Worm (Caenorhabditis elegans) whole organism, late embryonic: ENCODE results near the gene fut-1.
A peak's percentile ranks its signal among the peaks of the same experiment; 100 is the strongest.

ENCODE experiments used
- F13H6.1 ChIP-seq: sonication (generic microtip); optimal IDR thresholded peaks from 2 replicates; lab custom pipeline; 2016; ENCODE audit warnings: missing genetic modification characterization, missing compliant biosample characterization
- K09A11.1 ChIP-seq: sonication (generic microtip); optimal IDR thresholded peaks from 2 replicates; lab custom pipeline; 2017; ENCODE audit warnings: antibody characterized with exemption, mild to moderate bottlenecking, missing genetic modification characterization, missing compliant biosample characterization; ENCODE audit not compliant: insufficient read depth
- T23F11.4 ChIP-seq: fragments of 200-800 bp; sonication (Bioruptor generic); optimal IDR thresholded peaks from 2 replicates; lab custom pipeline; 2018; ENCODE audit warnings: mild to moderate bottlenecking, missing genetic modification characterization, missing compliant biosample characterization
- ama-1 ChIP-seq: fragments of 150-350 bp; optimal IDR thresholded peaks from 2 replicates; lab custom pipeline; 2014
- ceh-14 ChIP-seq: sonication (generic microtip); optimal IDR thresholded peaks from 2 replicates; lab custom pipeline; 2016; ENCODE audit warnings: missing genotype, missing genetic modification characterization, missing compliant biosample characterization
- ceh-18 ChIP-seq: sonication (generic microtip); optimal IDR thresholded peaks from 2 replicates; lab custom pipeline; 2016; ENCODE audit warnings: missing genetic modification characterization, missing compliant biosample characterization
- ceh-19 ChIP-seq: fragments of 200-800 bp; sonication (Bioruptor generic); optimal IDR thresholded peaks from 2 replicates; lab custom pipeline; 2018; ENCODE audit warnings: mild to moderate bottlenecking, missing genetic modification characterization, missing compliant biosample characterization
- ceh-22 ChIP-seq: sonication (generic microtip); optimal IDR thresholded peaks from 2 replicates; lab custom pipeline; 2017; ENCODE audit warnings: missing biosample characterization, missing genetic modification characterization
- ceh-24 ChIP-seq: sonication (generic microtip); optimal IDR thresholded peaks from 2 replicates; lab custom pipeline; 2016; ENCODE audit warnings: mild to moderate bottlenecking, missing genetic modification characterization, missing compliant biosample characterization
- ceh-30 ChIP-seq: fragments of 150-350 bp; optimal IDR thresholded peaks from 2 replicates; lab custom pipeline; 2014; ENCODE audit warnings: missing biosample characterization, missing genetic modification characterization
- ceh-31 ChIP-seq: sonication (generic microtip); optimal IDR thresholded peaks from 2 replicates; lab custom pipeline; 2016; ENCODE audit warnings: missing genetic modification characterization, missing compliant biosample characterization
- ceh-45 ChIP-seq: fragments of 200-800 bp; sonication (Bioruptor generic); IDR thresholded peaks from 2 replicates; pipeline ENCODE4 v1.3.6; 2022; ENCODE audit warnings: missing genetic modification reagents, missing genetic modification characterization, missing compliant biosample characterization
- che-1 ChIP-seq: sonication (generic microtip); optimal IDR thresholded peaks from 2 replicates; lab custom pipeline; 2016; ENCODE audit warnings: mild to moderate bottlenecking, missing genetic modification characterization, missing compliant biosample characterization
- dmd-4 ChIP-seq: sonication (generic microtip); optimal IDR thresholded peaks from 2 replicates; lab custom pipeline; 2016; ENCODE audit warnings: borderline replicate concordance, missing genetic modification characterization, missing compliant biosample characterization
- elt-2 ChIP-seq: sonication (generic microtip); optimal IDR thresholded peaks from 2 replicates; lab custom pipeline; 2016; ENCODE audit warnings: missing genetic modification reagents, missing genetic modification characterization, missing compliant biosample characterization
- elt-4 ChIP-seq: sonication (generic microtip); optimal IDR thresholded peaks from 2 replicates; lab custom pipeline; 2016; ENCODE audit warnings: missing genetic modification characterization, missing compliant biosample characterization
- ets-4 ChIP-seq: sonication (generic microtip); optimal IDR thresholded peaks from 2 replicates; lab custom pipeline; 2016; ENCODE audit warnings: missing genetic modification characterization, missing compliant biosample characterization
- eyg-1 ChIP-seq: sonication (generic microtip); optimal IDR thresholded peaks from 2 replicates; lab custom pipeline; 2016; ENCODE audit warnings: missing genotype, missing genetic modification characterization, missing compliant biosample characterization
- lin-11 ChIP-seq: fragments of 200-800 bp; sonication (Bioruptor generic); optimal IDR thresholded peaks from 2 replicates; lab custom pipeline; 2018; ENCODE audit warnings: mild to moderate bottlenecking, missing genetic modification characterization, missing compliant biosample characterization
- madf-2 ChIP-seq: sonication (generic microtip); optimal IDR thresholded peaks from 2 replicates; lab custom pipeline; 2017; ENCODE audit warnings: missing genetic modification characterization, missing compliant biosample characterization
- nfya-1 ChIP-seq: sonication (generic microtip); optimal IDR thresholded peaks from 2 replicates; lab custom pipeline; 2017; ENCODE audit warnings: missing genetic modification characterization, mild to moderate bottlenecking, missing compliant biosample characterization, antibody characterized with exemption, moderate library complexity
- nhr-11 ChIP-seq: fragments of 150-350 bp; optimal IDR thresholded peaks from 2 replicates; lab custom pipeline; 2014; ENCODE audit warnings: missing biosample characterization, missing genetic modification characterization
- npax-4 ChIP-seq: sonication (generic microtip); optimal IDR thresholded peaks from 2 replicates; lab custom pipeline; 2016; ENCODE audit warnings: missing genetic modification characterization, missing compliant biosample characterization
- odd-2 ChIP-seq: sonication (generic microtip); optimal IDR thresholded peaks from 2 replicates; lab custom pipeline; 2017; ENCODE audit warnings: antibody characterized with exemption, mild to moderate bottlenecking, missing genetic modification characterization, missing compliant biosample characterization
- pha-2 ChIP-seq: sonication (generic microtip); optimal IDR thresholded peaks from 2 replicates; lab custom pipeline; 2017; ENCODE audit warnings: mild to moderate bottlenecking, missing genetic modification characterization, missing compliant biosample characterization
- pha-4 ChIP-seq: fragments of 150-350 bp; optimal IDR thresholded peaks from 2 replicates; lab custom pipeline; 2018; ENCODE audit warnings: missing biosample characterization, missing genetic modification reagents, missing genetic modification characterization
- pqm-1 ChIP-seq: sonication (generic microtip); optimal IDR thresholded peaks from 2 replicates; lab custom pipeline; 2016; ENCODE audit warnings: missing genetic modification characterization, missing compliant biosample characterization
- ref-2 ChIP-seq: sonication (generic microtip); optimal IDR thresholded peaks from 2 replicates; lab custom pipeline; 2016; ENCODE audit warnings: missing genetic modification characterization, missing compliant biosample characterization
- rnt-1 ChIP-seq: sonication (generic microtip); optimal IDR thresholded peaks from 2 replicates; lab custom pipeline; 2016; ENCODE audit warnings: missing genetic modification characterization, missing compliant biosample characterization
- tbx-2 ChIP-seq: sonication (generic microtip); optimal IDR thresholded peaks from 2 replicates; lab custom pipeline; 2016; ENCODE audit warnings: missing genetic modification characterization, missing compliant biosample characterization
- unc-55 ChIP-seq: sonication (generic microtip); optimal IDR thresholded peaks from 2 replicates; lab custom pipeline; 2017; ENCODE audit warnings: missing biosample characterization, missing genetic modification reagents, missing genetic modification characterization
- zip-5 ChIP-seq: sonication (generic microtip); optimal IDR thresholded peaks from 2 replicates; lab custom pipeline; 2016; ENCODE audit warnings: missing genetic modification characterization, missing compliant biosample characterization
- ztf-16 ChIP-seq: sonication (generic microtip); optimal IDR thresholded peaks from 2 replicates; lab custom pipeline; 2017; ENCODE audit warnings: missing genetic modification characterization, missing compliant biosample characterization

fut-1 gene

DNA sequence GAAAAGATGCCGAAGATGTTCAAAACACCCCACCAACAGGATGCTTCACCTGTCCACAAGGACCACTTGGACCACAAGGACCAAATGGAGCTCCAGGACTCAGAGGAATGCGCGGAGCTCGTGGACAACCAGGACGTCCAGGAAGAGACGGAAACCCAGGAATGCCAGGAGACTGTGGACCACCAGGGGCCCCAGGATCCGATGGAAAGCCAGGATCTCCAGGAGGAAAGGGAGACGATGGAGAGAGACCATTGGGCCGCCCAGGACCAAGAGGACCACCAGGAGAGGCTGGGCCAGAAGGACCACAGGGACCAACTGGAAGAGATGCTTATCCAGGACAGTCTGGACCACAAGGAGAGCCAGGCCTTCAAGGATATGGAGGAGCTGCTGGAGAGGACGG, 25.8 kb downstream of the fut-1 start:
- no peak for TF ChIP-seq K09A11.1 (tag; lab: Kevin White, UChicago)
- TF ChIP-seq unc-55 = no peak
- TF ChIP-seq ceh-30 (tag; lab: Kevin White, UChicago) = no peak
- TF ChIP-seq pqm-1 = no peak

DNA sequence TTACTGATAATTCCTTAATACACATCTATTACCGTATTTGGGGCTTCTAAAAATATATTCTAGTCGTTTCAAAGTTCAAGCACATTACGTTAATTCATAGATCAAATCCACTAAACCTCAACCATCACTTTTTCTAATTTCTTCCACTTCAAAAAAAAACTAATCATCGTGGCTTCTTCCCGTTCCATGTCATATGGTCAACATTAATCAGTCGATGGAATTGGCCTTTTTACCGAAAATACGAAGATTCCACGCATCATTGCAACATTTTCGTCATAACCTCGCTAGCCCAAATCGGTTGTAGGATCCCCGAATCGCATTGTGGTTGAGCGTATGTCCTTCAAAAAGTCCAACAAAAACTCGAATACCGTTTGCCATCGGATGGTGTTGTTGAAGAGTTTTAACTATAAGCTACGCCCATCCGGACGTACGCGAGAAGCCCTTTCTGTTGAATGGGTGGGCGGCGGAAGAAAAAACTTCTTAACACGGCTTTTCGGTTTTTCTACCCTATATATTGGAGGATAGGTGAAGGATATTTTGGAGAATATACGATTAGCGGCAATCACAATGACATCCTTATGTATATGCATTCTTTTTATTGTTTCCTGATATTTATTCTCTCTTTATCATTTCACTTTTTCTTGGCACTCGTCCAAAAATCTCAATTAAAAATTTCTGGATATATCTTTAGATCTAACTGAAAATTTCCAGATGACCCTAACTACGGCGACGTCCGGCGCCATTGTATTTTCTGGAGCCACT, 26.9 kb downstream of the fut-1 start, which contains the start of gene rol-6:
rol-6 (plus strand) TSS at position 712 of the 762 bp plus-strand sequence.
- no peak for TF ChIP-seq ceh-22
- no peak for TF ChIP-seq ceh-14 (tag; lab: Kevin White, UChicago)
- TF ChIP-seq dmd-4 = no peak
- no peak for TF ChIP-seq zip-5 (tag; lab: Kevin White, UChicago)
- TF ChIP-seq che-1 (tag; lab: Kevin White, UChicago) = no peak
- TF ChIP-seq ztf-16 (tag; lab: Kevin White, UChicago) = no peak
- TF ChIP-seq nhr-11 = no peak
- TF ChIP-seq ets-4 (tag; lab: Kevin White, UChicago) = no peak
- no peak for TF ChIP-seq T23F11.4 (GFP tag; lab: Kevin White, UChicago)
- no peak for TF ChIP-seq lin-11 (tag; lab: Kevin White, UChicago)
- no peak for TF ChIP-seq tbx-2 (tag; lab: Kevin White, UChicago)
- no peak for TF ChIP-seq F13H6.1
- no peak for TF ChIP-seq madf-2 (tag; lab: Kevin White, UChicago)
- no peak for TF ChIP-seq ceh-19 (GFP tag; lab: Kevin White, UChicago)
- no peak for TF ChIP-seq odd-2

DNA sequence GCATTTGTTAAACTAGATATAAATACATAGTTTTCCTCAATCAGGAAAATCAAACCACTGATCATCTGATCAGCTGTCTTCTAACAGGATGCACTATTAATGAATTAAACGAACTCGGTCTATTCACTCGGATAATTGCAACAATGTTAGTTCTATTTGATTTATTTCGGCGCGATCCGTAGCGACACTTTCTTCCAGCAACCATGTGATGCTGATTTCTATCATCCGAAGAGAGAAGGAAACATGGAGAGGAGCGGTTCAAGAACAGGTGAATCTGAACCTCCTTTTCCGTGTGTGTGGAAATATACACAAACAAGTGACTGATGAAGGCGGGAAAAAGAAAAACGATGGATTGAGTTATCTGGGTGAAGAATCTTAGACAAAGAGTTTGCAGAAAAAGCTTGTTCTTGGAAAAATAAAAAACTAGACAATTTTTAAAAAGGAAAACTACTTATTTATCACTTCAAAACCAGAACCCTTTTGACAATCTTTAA, 27.6 kb downstream of the fut-1 start:
- no peak for TF ChIP-seq ceh-22
- TF ChIP-seq ztf-16 (tag; lab: Kevin White, UChicago) = no peak
- TF ChIP-seq tbx-2 (tag; lab: Kevin White, UChicago) = no peak
- no peak for TF ChIP-seq pha-4 (tag; lab: Kevin White, UChicago)
- TF ChIP-seq ceh-45 (GFP tag; lab: Robert Waterston, UW) = no peak

DNA sequence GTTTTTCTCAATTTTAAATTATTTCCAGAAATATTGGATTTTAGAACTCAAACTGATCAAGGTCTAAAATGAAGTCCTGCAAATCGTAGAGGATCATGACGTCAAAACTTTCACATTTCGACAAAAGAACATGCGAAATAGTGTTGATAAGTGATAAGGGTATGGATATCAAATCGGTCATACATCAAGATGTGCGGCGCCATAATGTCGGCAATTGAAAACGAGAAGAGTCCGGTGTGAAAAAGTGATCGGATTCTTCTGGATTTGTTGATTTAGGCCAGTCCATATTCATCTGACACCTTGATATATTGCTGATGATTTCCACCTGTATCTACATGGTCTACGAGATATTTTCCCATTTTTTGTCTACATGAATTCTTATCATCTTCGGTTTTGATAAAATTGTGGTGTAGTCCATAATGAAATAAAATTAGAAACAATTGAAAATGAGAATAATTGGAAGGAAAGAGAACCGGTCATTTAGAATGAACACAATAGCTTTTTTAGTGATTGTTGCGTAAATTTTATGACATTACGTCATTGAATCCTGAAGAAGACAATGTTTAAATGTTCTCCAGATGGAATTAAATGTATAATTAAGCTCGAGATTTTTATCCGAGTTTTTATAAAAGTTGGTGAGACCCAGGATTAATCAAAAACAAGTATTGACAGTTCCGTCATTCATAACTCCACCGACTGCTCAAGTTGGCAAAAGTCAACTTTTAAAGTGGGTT, 28.3 kb downstream of the fut-1 start:
- TF ChIP-seq elt-4 (tag; lab: Kevin White, UChicago) (no peak), madf-2 (tag; lab: Kevin White, UChicago) (no peak), rnt-1 (tag; lab: Kevin White, UChicago) (no peak), eyg-1 (tag; lab: Kevin White, UChicago) (no peak), pha-2 (no peak), lin-11 (tag; lab: Kevin White, UChicago) (no peak), ceh-14 (tag; lab: Kevin White, UChicago) (no peak), ref-2 (tag; lab: Kevin White, UChicago) (no peak), ets-4 (tag; lab: Kevin White, UChicago) (no peak), nhr-11 (no peak), T23F11.4 (GFP tag; lab: Kevin White, UChicago) (no peak), ceh-24 (tag; lab: Kevin White, UChicago) (no peak), ceh-30 (tag; lab: Kevin White, UChicago) (no peak), zip-5 (tag; lab: Kevin White, UChicago) (no peak), npax-4 (no peak), ama-1 (lab: Kevin White, UChicago) (no peak), odd-2 (no peak), ceh-18 (tag; lab: Kevin White, UChicago) (no peak), ceh-31 (tag; lab: Kevin White, UChicago) (no peak)

DNA sequence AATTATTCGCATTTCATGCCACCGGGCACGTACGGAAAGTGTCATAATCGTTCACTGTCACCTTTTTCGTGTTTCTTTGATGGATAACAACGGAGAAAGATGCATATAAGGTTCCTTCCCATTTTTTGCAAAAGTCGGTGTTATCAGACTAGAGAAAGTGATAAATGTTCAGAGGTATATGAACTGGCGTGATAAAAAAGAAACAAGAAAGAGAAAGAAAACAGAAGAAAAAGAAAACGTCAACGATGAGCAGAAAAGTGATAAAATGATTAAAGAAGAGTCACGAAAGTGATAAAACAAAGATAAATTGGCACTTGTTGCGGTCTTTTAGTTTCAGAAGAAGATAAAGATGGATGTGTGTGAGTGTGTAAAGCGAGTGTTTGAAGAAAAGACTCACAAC, 29.1 kb downstream of the fut-1 start:
- no peak for TF ChIP-seq nfya-1 (tag; lab: Kevin White, UChicago)
- peak; percentile 51 for TF ChIP-seq elt-2 (tag; lab: Kevin White, UChicago)
